Fruit fly (Drosophila melanogaster) whole organism, embryonic: ENCODE data around the gene CG17768.

Experiments
- Adf1 ChIP-seq: fragments of 200-800 bp; sonication (Bioruptor generic); IDR thresholded peaks from 2 replicates; pipeline ENCODE4 v1.3.6; 2022; ENCODE audit warnings: missing biosample characterization, missing genetic modification characterization
- Atf3 ChIP-seq: fragments of 200-800 bp; sonication (Bioruptor generic); optimal IDR thresholded peaks from 3 replicates; lab custom pipeline; 2016; ENCODE audit warnings: missing biosample characterization, missing genetic modification characterization
- Awh ChIP-seq: fragments of 200-800 bp; sonication (Bioruptor generic); IDR thresholded peaks from 2 replicates; pipeline ENCODE4, ENCODE4 v1.3.6; 2022; ENCODE audit warnings: missing biosample characterization, missing genetic modification characterization
- CG1024 ChIP-seq: fragments of 200-800 bp; sonication (Bioruptor generic); IDR thresholded peaks from 2 replicates; pipeline ENCODE4 v1.3.6; 2022; ENCODE audit warnings: missing biosample characterization, missing genetic modification characterization
- CG10959 ChIP-seq: fragments of 200-800 bp; sonication (Bioruptor generic); IDR thresholded peaks from 2 replicates; pipeline ENCODE4 v1.3.6; 2022; ENCODE audit warnings: missing biosample characterization, missing genetic modification characterization
- CG13624 ChIP-seq: fragments of 200-800 bp; sonication (Bioruptor generic); optimal IDR thresholded peaks from 2 replicates; lab custom pipeline; 2016; ENCODE audit warnings: missing biosample characterization, missing genetic modification characterization
- CG15514 ChIP-seq: fragments of 200-800 bp; sonication (Bioruptor generic); optimal IDR thresholded peaks from 3 replicates; lab custom pipeline; 2017; ENCODE audit warnings: missing biosample characterization, missing genetic modification characterization, mild to moderate bottlenecking, moderate library complexity, missing genetic modification reagents
- CG15696 ChIP-seq: fragments of 200-800 bp; sonication (Bioruptor generic); optimal IDR thresholded peaks from 2 replicates; lab custom pipeline; 2019; ENCODE audit warnings: missing biosample characterization, mild to moderate bottlenecking, missing genetic modification characterization, moderate library complexity
- CG1603 ChIP-seq: fragments of 200-800 bp; sonication (Bioruptor generic); optimal IDR thresholded peaks from 2 replicates; lab custom pipeline; 2019; ENCODE audit warnings: missing biosample characterization, mild to moderate bottlenecking, missing genetic modification characterization, moderate library complexity
- CG17328 ChIP-seq: fragments of 200-800 bp; sonication (Bioruptor generic); IDR thresholded peaks from 2 replicates; pipeline ENCODE4 v1.3.6; 2022; ENCODE audit warnings: missing biosample characterization, missing genetic modification characterization
- CG17385 ChIP-seq: fragments of 200-800 bp; sonication (Bioruptor generic); optimal IDR thresholded peaks from 3 replicates; lab custom pipeline; 2018; ENCODE audit warnings: missing biosample characterization, mild to moderate bottlenecking, missing genetic modification characterization
- CG1792 ChIP-seq: fragments of 200-800 bp; sonication (Bioruptor generic); optimal IDR thresholded peaks from 2 replicates; lab custom pipeline; 2016; ENCODE audit warnings: missing biosample characterization, missing genetic modification characterization
- CG2120 ChIP-seq: fragments of 200-800 bp; sonication (Bioruptor generic); optimal IDR thresholded peaks from 3 replicates; lab custom pipeline; 2016; ENCODE audit warnings: missing biosample characterization, missing genetic modification characterization
- CG2875 ChIP-seq: fragments of 200-800 bp; sonication (Bioruptor generic); optimal IDR thresholded peaks from 2 replicates; lab custom pipeline; 2017; ENCODE audit warnings: missing biosample characterization, mild to moderate bottlenecking, missing genetic modification characterization, missing genetic modification reagents
- CG30431 ChIP-seq: fragments of 200-800 bp; sonication (Bioruptor generic); optimal IDR thresholded peaks from 2 replicates; lab custom pipeline; 2017; ENCODE audit warnings: missing biosample characterization, missing genetic modification characterization
- CG31224 ChIP-seq: fragments of 200-800 bp; sonication (Bioruptor generic); IDR thresholded peaks from 2 replicates; pipeline ENCODE4 v1.3.6; 2022; ENCODE audit warnings: missing biosample characterization, missing genetic modification characterization
- CG31388 ChIP-seq: fragments of 200-800 bp; sonication (Bioruptor generic); optimal IDR thresholded peaks from 2 replicates; lab custom pipeline; 2016; ENCODE audit warnings: missing biosample characterization, missing genetic modification characterization
- CG3407 ChIP-seq: fragments of 200-800 bp; sonication (Bioruptor generic); optimal IDR thresholded peaks from 2 replicates; lab custom pipeline; 2018; ENCODE audit warnings: missing biosample characterization, mild to moderate bottlenecking, missing genetic modification characterization
- CG3995 ChIP-seq: fragments of 200-800 bp; sonication (Bioruptor generic); optimal IDR thresholded peaks from 3 replicates; lab custom pipeline; 2016; ENCODE audit warnings: missing biosample characterization, missing genetic modification characterization
- CG4282 ChIP-seq: fragments of 200-800 bp; sonication (Bioruptor generic); optimal IDR thresholded peaks from 2 replicates; lab custom pipeline; 2016; ENCODE audit warnings: missing biosample characterization, missing genetic modification characterization
- CG4707 ChIP-seq: fragments of 200-800 bp; sonication (Bioruptor generic); optimal IDR thresholded peaks from 2 replicates; lab custom pipeline; 2018; ENCODE audit warnings: missing biosample characterization, mild to moderate bottlenecking, missing genetic modification characterization, moderate library complexity
- CG4730 ChIP-seq: fragments of 200-800 bp; sonication (Bioruptor generic); IDR thresholded peaks from 2 replicates; pipeline ENCODE4 v1.3.6; 2022; ENCODE audit warnings: missing biosample characterization, missing genetic modification characterization
- CG5953 ChIP-seq: fragments of 200-800 bp; sonication (Bioruptor generic); IDR thresholded peaks from 2 replicates; pipeline ENCODE4 v1.3.6; 2022; ENCODE audit warnings: missing biosample characterization, missing genetic modification characterization
- CG7556 ChIP-seq: fragments of 200-800 bp; sonication (Bioruptor generic); optimal IDR thresholded peaks from 2 replicates; lab custom pipeline; 2017; ENCODE audit warnings: missing biosample characterization, mild to moderate bottlenecking, missing genetic modification characterization
- CG8388 ChIP-seq: fragments of 200-800 bp; sonication (Bioruptor generic); optimal IDR thresholded peaks from 2 replicates; lab custom pipeline; 2019; ENCODE audit warnings: missing biosample characterization, mild to moderate bottlenecking, missing genetic modification characterization, moderate library complexity
- CG9932 ChIP-seq: fragments of 200-800 bp; sonication (Bioruptor generic); IDR thresholded peaks from 2 replicates; pipeline ENCODE4 v1.3.6; 2022; ENCODE audit warnings: missing biosample characterization, missing genetic modification characterization
- CoRest ChIP-seq: fragments of 200-800 bp; sonication (Bioruptor generic); optimal IDR thresholded peaks from 3 replicates; lab custom pipeline; 2018; ENCODE audit warnings: missing biosample characterization, mild to moderate bottlenecking, missing genetic modification characterization, moderate library complexity
- CrebB ChIP-seq: fragments of 200-800 bp; sonication (Bioruptor generic); optimal IDR thresholded peaks from 3 replicates; lab custom pipeline; 2018; ENCODE audit warnings: missing biosample characterization, mild to moderate bottlenecking, missing genetic modification characterization
- Hr51 ChIP-seq, 2 experiments: fragments of 200-800 bp; sonication (Bioruptor generic); optimal IDR thresholded peaks; 2 replicates in 1 of 2; 3 replicates in 1 of 2; lab custom pipeline; 2016 to 2018; ENCODE audit warnings: missing biosample characterization in 2 of 2, missing genetic modification characterization in 2 of 2, mild to moderate bottlenecking in 1 of 2, moderate library complexity in 1 of 2
- NC2α ChIP-seq: fragments of 200-800 bp; sonication (Bioruptor generic); optimal IDR thresholded peaks from 2 replicates; lab custom pipeline; 2016; ENCODE audit warnings: missing biosample characterization, missing genetic modification characterization
- Oli ChIP-seq: fragments of 200-800 bp; sonication (Bioruptor generic); optimal IDR thresholded peaks from 2 replicates; lab custom pipeline; 2018; ENCODE audit warnings: missing biosample characterization, mild to moderate bottlenecking, missing genetic modification characterization, moderate library complexity
- Optix ChIP-seq: fragments of 200-800 bp; sonication (Bioruptor generic); IDR thresholded peaks from 3 replicates; pipeline ENCODE4 v1.3.6; 2022; ENCODE audit warnings: missing biosample characterization, missing genetic modification characterization
- PHDP ChIP-seq: fragments of 200-800 bp; sonication (Bioruptor generic); optimal IDR thresholded peaks from 3 replicates; lab custom pipeline; 2018; ENCODE audit warnings: missing biosample characterization, mild to moderate bottlenecking, missing genetic modification characterization, moderate library complexity
- Sry-δ ChIP-seq: fragments of 200-800 bp; sonication (Bioruptor generic); optimal IDR thresholded peaks from 2 replicates; lab custom pipeline; 2016; ENCODE audit warnings: missing biosample characterization, missing genetic modification characterization
- Taf1 ChIP-seq: fragments of 200-800 bp; sonication (Bioruptor generic); IDR thresholded peaks from 2 replicates; pipeline ENCODE4 v1.3.6; 2022; ENCODE audit warnings: missing biosample characterization, missing genetic modification characterization
- Vsx1 ChIP-seq: fragments of 200-800 bp; sonication (Bioruptor generic); optimal IDR thresholded peaks from 2 replicates; lab custom pipeline; 2017; ENCODE audit warnings: missing biosample characterization, mild to moderate bottlenecking, missing genetic modification characterization, missing genetic modification reagents
- cad ChIP-seq: fragments of >200 bp; optimal IDR thresholded peaks from 2 replicates; lab custom pipeline; 2017; ENCODE audit warnings: missing biosample characterization, missing genetic modification characterization
- chinmo ChIP-seq: fragments of 200-800 bp; sonication (Bioruptor generic); IDR thresholded peaks from 4 replicates; pipeline ENCODE4 v1.3.6; 2022; ENCODE audit warnings: missing biosample characterization, missing genetic modification characterization; ENCODE audit not compliant: partially characterized antibody
- chn ChIP-seq: fragments of 200-800 bp; sonication (Bioruptor generic); optimal IDR thresholded peaks from 2 replicates; lab custom pipeline; 2016; ENCODE audit warnings: missing biosample characterization, missing genetic modification characterization
- ci ChIP-seq: fragments of 200-800 bp; sonication (Bioruptor generic); IDR thresholded peaks from 3 replicates; pipeline ENCODE4 v1.3.6; 2022; ENCODE audit warnings: missing biosample characterization, missing genetic modification characterization
- danr ChIP-seq: fragments of 200-800 bp; sonication (Bioruptor generic); IDR thresholded peaks from 2 replicates; pipeline ENCODE4 v1.3.6; 2022; ENCODE audit warnings: missing biosample characterization, missing genetic modification characterization
- eyg ChIP-seq: fragments of 200-800 bp; sonication (Bioruptor generic); optimal IDR thresholded peaks from 3 replicates; lab custom pipeline; 2016; ENCODE audit warnings: missing biosample characterization, missing genetic modification characterization
- gce ChIP-seq: fragments of 200-800 bp; sonication (Bioruptor generic); IDR thresholded peaks from 3 replicates; pipeline ENCODE4 v1.3.6; 2022; ENCODE audit warnings: missing biosample characterization, missing genetic modification characterization
- hbn ChIP-seq: fragments of 200-800 bp; sonication (Bioruptor generic); IDR thresholded peaks from 2 replicates; pipeline ENCODE4 v1.3.6; 2022; ENCODE audit warnings: missing biosample characterization, missing genetic modification characterization; ENCODE audit not compliant: partially characterized antibody
- ind ChIP-seq: fragments of 200-800 bp; sonication (Bioruptor generic); optimal IDR thresholded peaks from 3 replicates; lab custom pipeline; 2016; ENCODE audit warnings: missing biosample characterization, missing genetic modification characterization
- jing ChIP-seq: fragments of 200-800 bp; sonication (Bioruptor generic); optimal IDR thresholded peaks from 2 replicates; lab custom pipeline; 2018; ENCODE audit warnings: missing biosample characterization, mild to moderate bottlenecking, missing genetic modification characterization
- sqz ChIP-seq: fragments of 200-800 bp; sonication (Bioruptor generic); optimal IDR thresholded peaks from 3 replicates; lab custom pipeline; 2018; ENCODE audit warnings: missing biosample characterization, mild to moderate bottlenecking, missing genetic modification characterization
- tap ChIP-seq: fragments of 200-800 bp; optimal IDR thresholded peaks from 3 replicates; lab custom pipeline; 2019; ENCODE audit warnings: missing biosample characterization, mild to moderate bottlenecking, missing genetic modification characterization, moderate library complexity
- trem ChIP-seq: fragments of 200-800 bp; optimal IDR thresholded peaks from 3 replicates; lab custom pipeline; 2019; ENCODE audit warnings: missing biosample characterization, mild to moderate bottlenecking, missing genetic modification characterization, moderate library complexity
- unpg ChIP-seq: fragments of 200-800 bp; sonication (Bioruptor generic); optimal IDR thresholded peaks from 3 replicates; lab custom pipeline; 2018; ENCODE audit warnings: missing biosample characterization, mild to moderate bottlenecking, missing genetic modification characterization, moderate library complexity
- wor ChIP-seq: fragments of 200-800 bp; sonication (Bioruptor generic); IDR thresholded peaks from 2 replicates; pipeline ENCODE4 v1.3.6; 2022; ENCODE audit warnings: missing biosample characterization, missing genetic modification characterization

Gene CG17768

dm6 chr2L:10408122-10408576 lies 3.1 kb upstream of the CG17768 start, which contains the start of the genes Ip259 and RpS27A (continued):
- peak; percentile 92 for TF ChIP-seq CG15514 (GFP tag; lab: Kevin White, UChicago)
- peak; percentile 41; the same call in 1 of the 2 replicates for TF ChIP-seq CG10959 (GFP tag; lab: Robert Waterston, UW)
- no peak for TF ChIP-seq jing
- peak; percentile 73 for TF ChIP-seq CrebB
- peak; percentile 41 for TF ChIP-seq eyg (GFP tag; lab: Kevin White, UChicago)
- peak; percentile 35; the same call in 1 of the 2 replicates for TF ChIP-seq CG4730 (GFP tag; lab: Robert Waterston, UW)
- TF ChIP-seq CG5953 (GFP tag; lab: Robert Waterston, UW) = peak; percentile 65; the same call in 1 of the 2 replicates
- TF ChIP-seq CG2875 = peak; percentile 56
- peak; percentile 92 for TF ChIP-seq ci (GFP tag; lab: Robert Waterston, UW)
- no peak for TF ChIP-seq ind (GFP tag; lab: Kevin White, UChicago)
- TF ChIP-seq CG17328 (GFP tag; lab: Robert Waterston, UW) = peak; percentile 87
- TF ChIP-seq CG2120 (GFP tag; lab: Kevin White, UChicago) = peak; percentile 56
- TF ChIP-seq CG8388 (GFP tag; lab: Kevin White, UChicago) = peak; percentile 53
- peak; percentile 83; the same call in 2 of the 3 replicates for TF ChIP-seq gce (GFP tag; lab: Robert Waterston, UW)
- TF ChIP-seq Hr51 (GFP tag; optimal IDR thresholded peaks at IDR 0.05; lab: Kevin White, UChicago) = peak in 1 of 2 experiments; percentile 38
- no peak for TF ChIP-seq CG31388 (GFP tag; lab: Kevin White, UChicago)
- peak; percentile 15 for TF ChIP-seq CG1792
- TF ChIP-seq Taf1 = no peak
- TF ChIP-seq CoRest (tag; lab: Kevin White, UChicago) = peak; percentile 65
- TF ChIP-seq CG3995 (GFP tag; lab: Kevin White, UChicago) = peak; percentile 60
- peak; percentile 100 for TF ChIP-seq CG1603
- peak; percentile 50 for TF ChIP-seq Sry-δ (GFP tag; lab: Kevin White, UChicago)
- TF ChIP-seq NC2α (GFP tag; lab: Kevin White, UChicago) = peak; percentile 47
- peak; percentile 81 for TF ChIP-seq CG17385
- TF ChIP-seq Optix (GFP tag; lab: Robert Waterston, UW) = peak; percentile 77; the same call in 2 of the 3 replicates
- no peak for TF ChIP-seq Oli (tag; lab: Kevin White, UChicago)
- peak; percentile 71 for TF ChIP-seq PHDP
- TF ChIP-seq Adf1 (GFP tag; lab: Robert Waterston, UW) = peak; percentile 37
- peak; percentile 40; the same call in 1 of the 2 replicates for TF ChIP-seq danr
- TF ChIP-seq CG13624 (GFP tag; lab: Kevin White, UChicago) = peak; percentile 82
- peak; percentile 76 for TF ChIP-seq unpg
- TF ChIP-seq wor = no peak
- peak; percentile 70 for TF ChIP-seq CG3407 (GFP tag; lab: Kevin White, UChicago)
- peak; percentile 75 for TF ChIP-seq Awh (GFP tag; lab: Robert Waterston, UW)
- TF ChIP-seq trem (tag; lab: Kevin White, UChicago) = peak; percentile 55
- no peak for TF ChIP-seq CG4282
- TF ChIP-seq sqz (GFP tag; lab: Kevin White, UChicago) = no peak
- peak; percentile 62 for TF ChIP-seq CG31224
- TF ChIP-seq CG30431 (GFP tag; lab: Kevin White, UChicago) = peak; percentile 69
- TF ChIP-seq cad = no peak
- peak; percentile 66 for TF ChIP-seq tap (tag; lab: Kevin White, UChicago)
- peak; percentile 42 for TF ChIP-seq CG15696 (tag; lab: Kevin White, UChicago)
- TF ChIP-seq chinmo = no peak
- TF ChIP-seq CG9932 (GFP tag; lab: Robert Waterston, UW) = no peak
- TF ChIP-seq Atf3 (GFP tag; lab: Kevin White, UChicago) = peak; percentile 61
- no peak for TF ChIP-seq hbn
- TF ChIP-seq CG1024 (GFP tag; lab: Robert Waterston, UW) = peak; percentile 98
- peak; percentile 79 for TF ChIP-seq CG4707 (GFP tag; lab: Kevin White, UChicago)
- peak; percentile 61 for TF ChIP-seq Vsx1 (GFP tag; lab: Kevin White, UChicago)
- TF ChIP-seq CG7556 = no peak
- TF ChIP-seq chn (GFP tag; lab: Kevin White, UChicago) = peak; percentile 37
